Fruit fly (Drosophila melanogaster) whole organism, embryonic: ENCODE results near the gene Ntf-2.

Experiments
- CG33213 ChIP-seq: fragments of 200-800 bp; sonication (Bioruptor generic); optimal IDR thresholded peaks from 3 replicates; lab custom pipeline; 2016; ENCODE audit warnings: missing biosample characterization, missing genetic modification characterization
- ci ChIP-seq: fragments of 200-800 bp; sonication (Bioruptor generic); IDR thresholded peaks from 3 replicates; pipeline ENCODE4 v1.3.6; 2022; ENCODE audit warnings: missing biosample characterization, missing genetic modification characterization

DNA sequence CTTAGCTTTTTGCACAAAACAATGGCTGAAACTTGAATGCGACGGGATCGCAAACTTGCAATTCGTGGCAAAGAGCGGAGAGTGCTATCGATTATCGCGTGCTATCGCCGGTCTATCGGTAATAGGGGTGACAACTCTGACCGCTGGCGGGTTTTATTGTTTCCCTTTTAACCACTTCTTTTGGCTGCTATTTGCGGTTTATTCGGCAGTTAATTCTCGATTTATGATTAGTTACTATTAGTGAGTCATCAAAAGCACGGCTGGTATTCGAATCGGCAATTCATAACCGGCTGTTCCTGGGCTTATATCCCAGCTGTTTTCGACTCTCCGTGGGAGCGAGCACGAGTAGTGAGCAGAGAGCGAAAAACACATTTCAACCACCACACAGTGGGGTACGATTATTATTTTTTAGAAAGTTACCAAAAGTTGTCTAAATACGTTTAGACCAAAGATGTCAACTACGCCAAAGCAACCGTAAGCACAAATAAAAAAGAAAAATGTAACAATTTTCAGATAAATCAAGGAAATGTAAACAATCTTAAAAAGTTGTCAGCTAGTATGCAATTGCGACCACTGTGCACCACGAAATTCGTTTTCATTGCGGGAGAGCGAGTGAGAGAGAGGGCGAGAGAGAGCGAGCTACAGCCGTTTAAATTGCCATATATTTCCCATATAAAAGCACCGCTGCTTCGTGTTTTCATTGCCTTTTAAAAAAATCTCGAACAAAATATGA lies 18.7 kb downstream of the Ntf-2 start, which contains the start of the genes Stt3A and bves:
- TF ChIP-seq ci (GFP tag; lab: Robert Waterston, UW) = peak; percentile 99
- peak; percentile 98 for TF ChIP-seq CG33213 (GFP tag; lab: Kevin White, UChicago)
